Fruit fly (Drosophila melanogaster): ENCODE data around the gene Glyp.

Glyp gene

DNA sequence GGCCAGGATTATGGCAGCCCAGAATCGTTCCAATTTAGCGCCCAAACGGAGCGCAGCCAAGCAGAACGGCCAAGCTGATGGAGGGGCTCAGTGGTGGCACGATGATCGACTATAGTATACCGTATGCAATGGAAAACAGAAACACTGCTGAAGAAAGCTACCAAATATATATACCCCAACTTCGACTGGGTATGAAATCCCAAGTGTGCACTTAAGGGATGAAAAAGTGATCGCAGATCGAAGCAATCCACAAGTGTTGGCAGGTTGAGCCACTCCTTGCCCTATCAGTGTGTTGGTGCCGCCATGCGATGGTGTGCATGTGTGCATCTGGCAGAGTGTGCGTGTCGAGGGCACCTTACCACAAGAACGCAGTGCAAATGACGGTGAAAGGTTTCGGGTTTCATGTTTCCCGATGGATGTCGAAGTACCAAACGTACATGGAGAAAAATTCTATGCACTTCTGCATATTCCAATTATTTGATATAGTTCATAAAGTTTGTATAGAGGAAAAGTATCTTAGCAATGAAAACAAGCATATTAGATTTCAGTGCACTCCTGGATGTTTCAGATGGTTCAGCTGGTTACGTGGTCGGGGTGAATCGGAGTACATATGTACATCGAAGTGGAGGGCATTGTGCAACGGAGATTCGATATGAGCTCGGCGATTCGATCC is 51.5 kb downstream of the Glyp start (continued):
- no peak for TF ChIP-seq CG2202 (tag; optimal IDR thresholded peaks at IDR 0.05)
- no peak for TF ChIP-seq CG2889 (GFP tag; IDR thresholded peaks at IDR 0.05)
- TF ChIP-seq Camta (GFP tag; optimal IDR thresholded peaks at IDR 0.05), result no peak
- TF ChIP-seq CG10565 (GFP tag; optimal IDR thresholded peaks at IDR 0.05), result no peak
- peak; percentile 35; the same call in 1 of the 2 replicates for TF ChIP-seq Xrp1 (GFP tag; IDR thresholded peaks at IDR 0.05)
- peak; percentile 81 for TF ChIP-seq kah (GFP tag; optimal IDR thresholded peaks at IDR 0.05)
- no peak for TF ChIP-seq CG15269 (tag; optimal IDR thresholded peaks at IDR 0.05)
- no peak for TF ChIP-seq ham (GFP tag; IDR thresholded peaks at IDR 0.05)
- 0 out of 2 replicates have a peak, but pooled peaks have one; percentile 28 for TF ChIP-seq rib (GFP tag; IDR thresholded peaks at IDR 0.05)
- no peak for TF ChIP-seq pum (GFP tag; optimal IDR thresholded peaks at IDR 0.05)
- no peak for TF ChIP-seq CG10267 (tag; optimal IDR thresholded peaks at IDR 0.05)
- no peak for TF ChIP-seq CG7786 (GFP tag; optimal IDR thresholded peaks at IDR 0.05)
- TF ChIP-seq slbo (GFP tag; IDR thresholded peaks at IDR 0.05), result no peak
- peak; percentile 75 for TF ChIP-seq cg (GFP tag; optimal IDR thresholded peaks at IDR 0.05)
- peak; percentile 73 for TF ChIP-seq Six4 (GFP tag; optimal IDR thresholded peaks at IDR 0.05)
- TF ChIP-seq Antp (GFP tag; optimal IDR thresholded peaks at IDR 0.05), result no peak
- TF ChIP-seq Hr39 (optimal IDR thresholded peaks at IDR 0.05), result no peak
- no peak for TF ChIP-seq prd (optimal IDR thresholded peaks at IDR 0.05)
- TF ChIP-seq prd (GFP tag; IDR thresholded peaks at IDR 0.05), result peak; percentile 39; the same call in 2 of the 3 replicates
- no peak for TF ChIP-seq CG2120 (GFP tag; optimal IDR thresholded peaks at IDR 0.05)
- TF ChIP-seq CG8281 (tag; optimal IDR thresholded peaks at IDR 0.05), result no peak
- no peak for TF ChIP-seq CG14667 (GFP tag; IDR thresholded peaks at IDR 0.05)
- TF ChIP-seq ken (GFP tag; IDR thresholded peaks at IDR 0.05), result no peak
- no peak for TF ChIP-seq sisA (GFP tag; IDR thresholded peaks at IDR 0.05)
- no peak for TF ChIP-seq Elba2 (GFP tag; optimal IDR thresholded peaks at IDR 0.05)
- TF ChIP-seq CG9797 (GFP tag; optimal IDR thresholded peaks at IDR 0.05), result no peak
- TF ChIP-seq Hr51 (GFP tag; optimal IDR thresholded peaks at IDR 0.05), result no peak
- no peak for TF ChIP-seq Adf1 (GFP tag; IDR thresholded peaks at IDR 0.05)
- peak; percentile 33; the same call in 1 of the 2 replicates for TF ChIP-seq sna (GFP tag; IDR thresholded peaks at IDR 0.05; ENCODE audit: partially characterized antibody)
- TF ChIP-seq Scr (GFP tag; IDR thresholded peaks at IDR 0.05; ENCODE audit: partially characterized antibody), result peak; percentile 49
- no peak for TF ChIP-seq gsb (GFP tag; IDR thresholded peaks at IDR 0.05)
- no peak for TF ChIP-seq CHES-1-like (GFP tag; optimal IDR thresholded peaks at IDR 0.05)
- no peak for TF ChIP-seq Sry-δ (GFP tag; optimal IDR thresholded peaks at IDR 0.05)
- TF ChIP-seq ATbp (GFP tag; optimal IDR thresholded peaks at IDR 0.05), result no peak
- TF ChIP-seq CG16815 (GFP tag; optimal IDR thresholded peaks at IDR 0.05), result no peak
- no peak for TF ChIP-seq CG5180 (GFP tag; optimal IDR thresholded peaks at IDR 0.05)
- peak; percentile 73 for TF ChIP-seq CG6791 (GFP tag; IDR thresholded peaks at IDR 0.05; ENCODE audit: partially characterized antibody)
- TF ChIP-seq vnd (GFP tag; IDR thresholded peaks at IDR 0.05; ENCODE audit: partially characterized antibody), result 0 out of 3 replicates have a peak, but pooled peaks have one; percentile 40
- TF ChIP-seq ash1 (GFP tag; optimal IDR thresholded peaks at IDR 0.05), result no peak
- no peak for TF ChIP-seq CG17328 (GFP tag; IDR thresholded peaks at IDR 0.05)
- TF ChIP-seq onecut (GFP tag; IDR thresholded peaks at IDR 0.05), result no peak
- TF ChIP-seq Asciz (GFP tag; optimal IDR thresholded peaks at IDR 0.05), result no peak
- no peak for TF ChIP-seq CoRest (tag; optimal IDR thresholded peaks at IDR 0.05)
- TF ChIP-seq CG16813 (GFP tag; IDR thresholded peaks at IDR 0.05; ENCODE audit: partially characterized antibody), result peak; percentile 63
- no peak for TF ChIP-seq phol (tag; optimal IDR thresholded peaks at IDR 0.05)
- TF ChIP-seq Ssrp (tag; optimal IDR thresholded peaks at IDR 0.05), result no peak
- TF ChIP-seq CG8290 (GFP tag; optimal IDR thresholded peaks at IDR 0.05), result no peak
- no peak for TF ChIP-seq CG8290 (tag; optimal IDR thresholded peaks at IDR 0.05)
- TF ChIP-seq tio (GFP tag; optimal IDR thresholded peaks at IDR 0.05), result no peak
- no peak for TF ChIP-seq pfk (GFP tag; optimal IDR thresholded peaks at IDR 0.05)
- no peak for TF ChIP-seq CG7271 (tag; optimal IDR thresholded peaks at IDR 0.05)
